Fruit fly (Drosophila melanogaster) whole organism, pupa: ENCODE measurements around the gene Abp1.

Experiments
- CG10348 ChIP-seq: fragments of 200-800 bp; sonication (Bioruptor generic); IDR thresholded peaks from 2 replicates; pipeline ENCODE4 v1.3.6; 2022; ENCODE audit warnings: missing biosample characterization, missing genetic modification characterization
- CG14655 ChIP-seq: fragments of 200-800 bp; sonication (Bioruptor generic); optimal IDR thresholded peaks from 3 replicates; lab custom pipeline; 2017; ENCODE audit warnings: mild to moderate bottlenecking, missing biosample characterization, missing genetic modification reagents, missing genetic modification characterization
- CG15710 ChIP-seq: fragments of 200-800 bp; sonication (Bioruptor generic); optimal IDR thresholded peaks from 2 replicates; lab custom pipeline; 2018; ENCODE audit warnings: missing biosample characterization, mild to moderate bottlenecking, missing genetic modification characterization, moderate library complexity
- CG4496 ChIP-seq: fragments of 200-800 bp; sonication (Bioruptor generic); IDR thresholded peaks from 3 replicates; pipeline ENCODE4 v1.3.6; 2022; ENCODE audit warnings: missing biosample characterization, missing genetic modification characterization
- Snoo ChIP-seq: fragments of 200-800 bp; sonication (Bioruptor generic); optimal IDR thresholded peaks from 3 replicates; lab custom pipeline; 2017; ENCODE audit warnings: missing biosample characterization, mild to moderate bottlenecking, missing genetic modification characterization, inconsistent platforms
- fd96Ca ChIP-seq: fragments of 200-800 bp; sonication (Bioruptor generic); IDR thresholded peaks from 3 replicates; pipeline ENCODE4 v1.3.6; 2022; ENCODE audit warnings: missing biosample characterization, missing genetic modification characterization

DNA sequence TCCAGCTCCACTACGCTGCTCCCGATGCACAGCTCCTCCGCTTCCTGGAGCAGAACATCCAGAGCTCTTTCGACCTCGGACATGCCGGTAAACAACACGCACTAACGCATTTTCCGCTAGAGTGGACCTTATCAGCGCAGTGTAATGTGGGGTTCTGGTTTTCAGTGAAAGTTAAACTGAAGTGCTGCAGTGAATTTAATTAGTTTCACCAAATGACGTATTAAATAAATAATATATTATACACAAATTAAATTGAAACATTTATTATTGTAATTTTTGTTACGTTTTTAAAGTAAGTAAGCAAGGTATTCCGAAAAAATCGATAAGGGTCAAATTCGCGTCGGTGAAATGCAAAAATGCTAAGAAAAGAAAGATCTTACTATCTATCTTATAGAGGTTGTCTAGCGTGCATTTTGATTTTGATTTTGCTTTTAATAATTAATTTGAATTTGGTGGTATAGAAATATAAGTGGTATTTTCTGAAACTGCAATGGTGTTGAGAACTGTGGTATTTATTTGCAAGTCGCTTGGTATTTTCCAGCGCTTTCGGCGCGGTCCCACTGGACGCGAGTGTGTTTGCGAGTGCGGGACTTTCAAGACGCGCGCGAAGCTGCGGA is 35.8 kb downstream of the Abp1 start, which contains the start of the genes JMJD7 and CG10738:
- peak; percentile 60 for TF ChIP-seq CG14655 (GFP tag; lab: Kevin White, UChicago)
- TF ChIP-seq Snoo (tag; lab: Kevin White, UChicago): peak; percentile 1
- TF ChIP-seq fd96Ca (GFP tag; lab: Robert Waterston, UW): peak; percentile 72; the same call in 2 of the 3 replicates
- TF ChIP-seq CG10348 (GFP tag; lab: Robert Waterston, UW): no peak
- TF ChIP-seq CG4496: peak; percentile 85
- TF ChIP-seq CG15710 (tag; lab: Kevin White, UChicago): peak; percentile 18
